Worm (Caenorhabditis elegans) whole organism, L3 larva: ENCODE results near the gene ttr-42.

Source experiments
- R02D3.7 ChIP-seq: fragments of 150-350 bp; optimal IDR thresholded peaks from 2 replicates; lab custom pipeline; 2014; ENCODE audit warnings: missing biosample characterization, missing genetic modification characterization
- ZK546.5 ChIP-seq: sonication (generic microtip); optimal IDR thresholded peaks from 2 replicates; lab custom pipeline; 2017; ENCODE audit warnings: missing biosample characterization, missing genetic modification characterization
- aly-2 ChIP-seq: fragments of 150-350 bp; optimal IDR thresholded peaks from 2 replicates; lab custom pipeline; 2014; ENCODE audit warnings: missing biosample characterization, missing genetic modification characterization
- ama-1 ChIP-seq: fragments of 150-350 bp; optimal IDR thresholded peaks from 2 replicates; lab custom pipeline; 2018
- ceh-28 ChIP-seq: fragments of 150-350 bp; optimal IDR thresholded peaks from 2 replicates; lab custom pipeline; 2014; ENCODE audit warnings: missing biosample characterization, missing genetic modification reagents, missing genetic modification characterization
- ceh-9 ChIP-seq: sonication (generic microtip); optimal IDR thresholded peaks from 2 replicates; lab custom pipeline; 2018; ENCODE audit warnings: missing biosample characterization, missing genetic modification characterization
- daf-12 ChIP-seq: fragments of 150-350 bp; optimal IDR thresholded peaks from 2 replicates; lab custom pipeline; 2014; ENCODE audit warnings: missing biosample characterization, missing genetic modification reagents, missing genetic modification characterization
- egl-27 ChIP-seq: sonication (generic microtip); optimal IDR thresholded peaks from 4 replicates; lab custom pipeline; 2017; ENCODE audit warnings: missing biosample characterization, missing genetic modification reagents, missing genetic modification characterization
- egl-5 ChIP-seq: fragments of 150-350 bp; optimal IDR thresholded peaks from 2 replicates; lab custom pipeline; 2017; ENCODE audit warnings: missing biosample characterization, missing genetic modification reagents, missing genetic modification characterization, inconsistent platforms
- elt-2 ChIP-seq: sonication (generic microtip); optimal IDR thresholded peaks from 2 replicates; lab custom pipeline; 2016; ENCODE audit warnings: missing genetic modification reagents, mild to moderate bottlenecking, missing genetic modification characterization, missing compliant biosample characterization
- elt-3 ChIP-seq, 3 experiments: fragments of 150-350 bp in 1 of 3; sonication (generic microtip) in 2 of 3; optimal IDR thresholded peaks; 2 replicates in 2 of 3; 4 replicates in 1 of 3; lab custom pipeline; 2014 to 2017; ENCODE audit warnings: missing biosample characterization in 3 of 3, missing genetic modification characterization in 3 of 3
- eor-1 ChIP-seq, 2 experiments: fragments of 150-350 bp; optimal IDR thresholded peaks; 2 replicates each; lab custom pipeline; 2014 to 2018; ENCODE audit warnings: missing biosample characterization in 2 of 2, missing genetic modification characterization in 2 of 2
- fkh-10 ChIP-seq: sonication (generic microtip); optimal IDR thresholded peaks from 2 replicates; lab custom pipeline; 2017; ENCODE audit warnings: missing biosample characterization, missing genetic modification reagents, missing genetic modification characterization
- fkh-2 ChIP-seq: fragments of 150-350 bp; optimal IDR thresholded peaks from 2 replicates; lab custom pipeline; 2014; ENCODE audit warnings: missing biosample characterization, missing genetic modification reagents, missing genetic modification characterization
- fos-1 ChIP-seq: fragments of 150-350 bp; optimal IDR thresholded peaks from 2 replicates; lab custom pipeline; 2014; ENCODE audit warnings: missing biosample characterization, missing genetic modification characterization
- hmg-11 ChIP-seq: sonication (generic microtip); optimal IDR thresholded peaks from 2 replicates; lab custom pipeline; 2016; ENCODE audit warnings: missing genetic modification characterization, missing compliant biosample characterization
- jun-1 ChIP-seq: fragments of 150-350 bp; optimal IDR thresholded peaks from 2 replicates; lab custom pipeline; 2014; ENCODE audit warnings: missing biosample characterization, missing genetic modification reagents, missing genetic modification characterization
- lin-39 ChIP-seq: fragments of 150-350 bp; optimal IDR thresholded peaks from 2 replicates; lab custom pipeline; 2018; ENCODE audit warnings: missing biosample characterization, missing genetic modification reagents, missing genetic modification characterization
- mdl-1 ChIP-seq: fragments of 150-350 bp; optimal IDR thresholded peaks from 2 replicates; lab custom pipeline; 2014; ENCODE audit warnings: missing biosample characterization, missing genetic modification characterization
- mml-1 ChIP-seq: fragments of 150-350 bp; sonication (generic microtip); optimal IDR thresholded peaks from 3 replicates; lab custom pipeline; 2014; ENCODE audit warnings: missing biosample characterization, missing genetic modification characterization
- nfya-1 ChIP-seq: sonication (generic microtip); optimal IDR thresholded peaks from 2 replicates; lab custom pipeline; 2017; ENCODE audit warnings: missing genetic modification characterization, mild to moderate bottlenecking, missing compliant biosample characterization, antibody characterized with exemption, moderate library complexity; ENCODE audit not compliant: insufficient read depth
- nhr-12 ChIP-seq: fragments of 150-350 bp; optimal IDR thresholded peaks from 2 replicates; lab custom pipeline; 2014; ENCODE audit warnings: missing biosample characterization, missing genetic modification characterization
- nhr-23 ChIP-seq: fragments of 150-350 bp; optimal IDR thresholded peaks from 2 replicates; lab custom pipeline; 2014; ENCODE audit warnings: missing biosample characterization, missing genetic modification reagents, missing genetic modification characterization
- nhr-237 ChIP-seq: fragments of 150-350 bp; optimal IDR thresholded peaks from 2 replicates; lab custom pipeline; 2014; ENCODE audit warnings: missing biosample characterization, missing genetic modification characterization
- nhr-25 ChIP-seq: sonication (generic microtip); optimal IDR thresholded peaks from 2 replicates; lab custom pipeline; 2017; ENCODE audit warnings: missing biosample characterization, missing genetic modification characterization
- nhr-43 ChIP-seq: sonication (generic microtip); optimal IDR thresholded peaks from 2 replicates; lab custom pipeline; 2016; ENCODE audit warnings: mild to moderate bottlenecking, missing genetic modification characterization, missing compliant biosample characterization; ENCODE audit not compliant: poor library complexity, severe bottlenecking
- nhr-67 ChIP-seq: fragments of 150-350 bp; optimal IDR thresholded peaks from 2 replicates; lab custom pipeline; 2014; ENCODE audit warnings: missing biosample characterization, missing genetic modification characterization
- nhr-76 ChIP-seq: fragments of 150-350 bp; sonication (generic microtip); optimal IDR thresholded peaks from 5 replicates; lab custom pipeline; 2014; ENCODE audit warnings: missing biosample characterization, missing genetic modification characterization
- nhr-77 ChIP-seq: fragments of 150-350 bp; optimal IDR thresholded peaks from 2 replicates; lab custom pipeline; 2014; ENCODE audit warnings: missing biosample characterization, missing genetic modification characterization
- pha-4 ChIP-seq: fragments of 150-350 bp; optimal IDR thresholded peaks from 2 replicates; lab custom pipeline; 2014; ENCODE audit warnings: missing biosample characterization, missing genetic modification reagents, missing genetic modification characterization
- pqm-1 ChIP-seq: fragments of 150-350 bp; optimal IDR thresholded peaks from 2 replicates; lab custom pipeline; 2017; ENCODE audit warnings: missing biosample characterization, missing genetic modification characterization, inconsistent platforms
- sea-2 ChIP-seq: fragments of 150-350 bp; sonication (generic microtip); optimal IDR thresholded peaks from 4 replicates; lab custom pipeline; 2014; ENCODE audit warnings: missing biosample characterization, missing genetic modification reagents, missing genetic modification characterization
- skn-1 ChIP-seq: fragments of 150-350 bp; optimal IDR thresholded peaks from 2 replicates; lab custom pipeline; 2014; ENCODE audit warnings: missing biosample characterization, missing genetic modification characterization
- snpc-4 ChIP-seq: fragments of 150-350 bp; optimal IDR thresholded peaks from 2 replicates; lab custom pipeline; 2014; ENCODE audit warnings: missing biosample characterization, missing genetic modification characterization
- tbx-2 ChIP-seq: sonication (generic microtip); optimal IDR thresholded peaks from 2 replicates; lab custom pipeline; 2016; ENCODE audit warnings: mild to moderate bottlenecking, missing genetic modification characterization, missing compliant biosample characterization
- unc-39 ChIP-seq: sonication (generic microtip); optimal IDR thresholded peaks from 4 replicates; lab custom pipeline; 2017; ENCODE audit warnings: missing biosample characterization, missing genetic modification characterization
- unc-62 ChIP-seq: fragments of 150-350 bp; sonication (generic microtip); optimal IDR thresholded peaks from 4 replicates; lab custom pipeline; 2014; ENCODE audit warnings: missing biosample characterization, missing genetic modification reagents, missing genetic modification characterization
- ztf-11 ChIP-seq: fragments of 150-350 bp; optimal IDR thresholded peaks from 2 replicates; lab custom pipeline; 2014; ENCODE audit warnings: missing biosample characterization, missing genetic modification characterization
- ztf-4 ChIP-seq: fragments of 150-350 bp; optimal IDR thresholded peaks from 2 replicates; lab custom pipeline; 2014; ENCODE audit warnings: missing biosample characterization, missing genetic modification characterization

ttr-42 gene

ce11 chrX:2536246-2536772 lies 41.2 kb upstream of the ttr-42 start (continued):
- TF ChIP-seq skn-1 = peak; percentile 42
- peak; percentile 95 for TF ChIP-seq pha-4 (tag; lab: Kevin White, UChicago)
- peak; percentile 89 for TF ChIP-seq nfya-1
- peak; percentile 65 for TF ChIP-seq egl-27 (tag; lab: Kevin White, UChicago)
- TF ChIP-seq egl-5 (tag; lab: Kevin White, UChicago) = peak; percentile 70
- TF ChIP-seq nhr-43 (tag; lab: Kevin White, UChicago) = no peak
- TF ChIP-seq snpc-4 = peak; percentile 87
- TF ChIP-seq elt-3 (tag; optimal IDR thresholded peaks at IDR 0.05; lab: Kevin White, UChicago) = no peak
- no peak for TF ChIP-seq ceh-9 (tag; lab: Kevin White, UChicago)
- peak; percentile 79 for TF ChIP-seq nhr-23 (tag; lab: Kevin White, UChicago)
- TF ChIP-seq pqm-1 = no peak
- TF ChIP-seq nhr-237 (tag; lab: Kevin White, UChicago) = no peak
- TF ChIP-seq mml-1 (tag; lab: Kevin White, UChicago) = no peak
- no peak for TF ChIP-seq aly-2
- peak; percentile 81 for TF ChIP-seq nhr-25 (tag; lab: Kevin White, UChicago)
- TF ChIP-seq eor-1 (tag; optimal IDR thresholded peaks at IDR 0.05; lab: Kevin White, UChicago) = no peak
- TF ChIP-seq nhr-67 (tag; lab: Kevin White, UChicago) = no peak
- TF ChIP-seq ztf-11 (tag; lab: Kevin White, UChicago) = no peak
- peak; percentile 66 for TF ChIP-seq hmg-11 (tag; lab: Kevin White, UChicago)
- TF ChIP-seq ceh-28 (tag; lab: Kevin White, UChicago) = peak; percentile 71
- no peak for TF ChIP-seq ama-1 (lab: Kevin White, UChicago)

ce11 chrX:2538713-2539112 lies 38.8 kb upstream of the ttr-42 start:
- TF ChIP-seq jun-1 = no peak
- no peak for TF ChIP-seq egl-27 (tag; lab: Kevin White, UChicago)
- no peak for TF ChIP-seq mdl-1 (tag; lab: Kevin White, UChicago)
- TF ChIP-seq unc-62 (GFP tag; lab: Kevin White, UChicago) = no peak

ce11 chrX:2541003-2541521 lies 36.5 kb upstream of the ttr-42 start, which contains the start of gene F52H2.3:
F52H2.3 (minus strand) TSS chrX:2541053.
- peak; percentile 52 for TF ChIP-seq pqm-1
- TF ChIP-seq pha-4 (tag; lab: Kevin White, UChicago) = peak; percentile 79
- no peak for TF ChIP-seq R02D3.7 (tag; lab: Kevin White, UChicago)
- no peak for TF ChIP-seq nhr-23 (tag; lab: Kevin White, UChicago)
- TF ChIP-seq fos-1 (tag; lab: Kevin White, UChicago) = no peak
- TF ChIP-seq elt-2 (tag; lab: Kevin White, UChicago) = peak; percentile 84

ce11 chrX:2543353-2543752 lies 34.2 kb upstream of the ttr-42 start:
- TF ChIP-seq nfya-1 = peak; percentile 10
- peak; percentile 22 for TF ChIP-seq pqm-1
- TF ChIP-seq elt-2 (tag; lab: Kevin White, UChicago) = peak; percentile 59
- no peak for TF ChIP-seq unc-39
- TF ChIP-seq, all 47 proteins: peak for 3

- TF ChIP-seq pha-4 (tag; lab: Kevin White, UChicago) (peak; percentile 21), fkh-10 (no peak), fkh-2 (tag; lab: Kevin White, UChicago) (no peak), lin-39 (tag; lab: Kevin White, UChicago) (no peak), nhr-12 (tag; lab: Kevin White, UChicago) (no peak), nhr-43 (tag; lab: Kevin White, UChicago) (no peak), snpc-4 (no peak), elt-3 (tag; optimal IDR thresholded peaks at IDR 0.05; lab: Kevin White, UChicago) (no peak), ceh-28 (tag; lab: Kevin White, UChicago) (no peak), skn-1 (peak; percentile 37), ZK546.5 (tag; lab: Kevin White, UChicago) (no peak), nhr-67 (tag; lab: Kevin White, UChicago) (no peak), nhr-76 (no peak), ztf-11 (tag; lab: Kevin White, UChicago) (no peak), ceh-9 (tag; lab: Kevin White, UChicago) (no peak), unc-62 (GFP tag; lab: Kevin White, UChicago) (no peak), jun-1 (no peak), nfya-1 (no peak), aly-2 (no peak), nhr-77 (tag; lab: Kevin White, UChicago) (no peak), egl-27 (tag; lab: Kevin White, UChicago) (no peak), pqm-1 (peak; percentile 78), tbx-2 (no peak), elt-2 (tag; lab: Kevin White, UChicago) (peak; percentile 79), ztf-4 (tag; lab: Kevin White, UChicago) (no peak), daf-12 (tag; lab: Kevin White, UChicago) (no peak), nhr-25 (tag; lab: Kevin White, UChicago) (no peak), sea-2 (GFP tag; lab: Kevin White, UChicago) (no peak)
Measured at ce11 chrX:2544645-2545044, 32.9 kb upstream of the ttr-42 start.
